Worm (Caenorhabditis elegans) whole organism, young adult: ENCODE data around the gene atic-1.

Experiments used
- B0019.2 ChIP-seq: fragments of 200-800 bp; sonication (Bioruptor generic); conservative IDR thresholded peaks from 2 replicates; pipeline ENCODE4 v1.3.6; 2022; ENCODE audit warnings: missing genetic modification reagents, missing genetic modification characterization, missing compliant biosample characterization
- C06A6.2 ChIP-seq: fragments of 200-800 bp; sonication (Bioruptor generic); conservative IDR thresholded peaks from 2 replicates; pipeline ENCODE4 v1.3.6; 2022; ENCODE audit warnings: missing genetic modification characterization, missing compliant biosample characterization
- F23B12.7 ChIP-seq: sonication (generic microtip); optimal IDR thresholded peaks from 2 replicates; lab custom pipeline; 2017; ENCODE audit warnings: missing genetic modification characterization, mild to moderate bottlenecking, missing compliant biosample characterization, antibody characterized with exemption, moderate library complexity; ENCODE audit not compliant: insufficient read depth
- F33H1.4 ChIP-seq: fragments of 200-800 bp; sonication (Bioruptor generic); IDR thresholded peaks from 2 replicates; pipeline ENCODE4 v1.3.6; 2022; ENCODE audit warnings: missing genetic modification reagents, missing genetic modification characterization, missing compliant biosample characterization
- F37B4.10 ChIP-seq: fragments of 200-800 bp; sonication (Bioruptor generic); IDR thresholded peaks from 2 replicates; pipeline ENCODE4 v1.3.6; 2022; ENCODE audit warnings: missing genetic modification characterization, missing compliant biosample characterization
- F52B5.7 ChIP-seq: sonication (generic microtip); optimal IDR thresholded peaks from 2 replicates; lab custom pipeline; 2016; ENCODE audit warnings: mild to moderate bottlenecking, missing genetic modification characterization, missing compliant biosample characterization
- F57C9.4 ChIP-seq: sonication (generic microtip); optimal IDR thresholded peaks from 2 replicates; lab custom pipeline; 2017; ENCODE audit warnings: mild to moderate bottlenecking, missing genetic modification characterization, missing compliant biosample characterization
- T07F8.4 ChIP-seq: sonication (generic microtip); optimal IDR thresholded peaks from 2 replicates; lab custom pipeline; 2016; ENCODE audit warnings: mild to moderate bottlenecking, missing genetic modification characterization, moderate library complexity, missing compliant biosample characterization
- T26A5.8 ChIP-seq: sonication (generic microtip); optimal IDR thresholded peaks from 2 replicates; lab custom pipeline; 2016; ENCODE audit warnings: missing genetic modification characterization, missing compliant biosample characterization
- Y53F4B.3 ChIP-seq: fragments of 200-800 bp; sonication (Bioruptor generic); IDR thresholded peaks from 2 replicates; pipeline ENCODE4 v1.3.6; 2022; ENCODE audit warnings: missing genetic modification reagents, missing genetic modification characterization, missing compliant biosample characterization
- Y53G8AR.9 ChIP-seq: fragments of 200-800 bp; sonication (Bioruptor generic); conservative IDR thresholded peaks from 2 replicates; pipeline ENCODE4 v1.3.6; 2022; ENCODE audit warnings: missing genetic modification reagents, missing genetic modification characterization, missing compliant biosample characterization
- Y56A3A.18 ChIP-seq: fragments of 200-800 bp; sonication (Bioruptor generic); IDR thresholded peaks from 2 replicates; pipeline ENCODE4 v1.3.6; 2022; ENCODE audit warnings: missing genetic modification reagents, missing genetic modification characterization, missing compliant biosample characterization
- Y67H2A.10 ChIP-seq: fragments of 200-800 bp; sonication (Bioruptor generic); conservative IDR thresholded peaks from 2 replicates; pipeline ENCODE4 v1.3.6; 2022; ENCODE audit warnings: missing genetic modification reagents, missing genetic modification characterization, missing compliant biosample characterization
- Y95B8A.8 ChIP-seq: fragments of 200-800 bp; sonication (Bioruptor generic); IDR thresholded peaks from 2 replicates; pipeline ENCODE4 v1.3.6; 2022; ENCODE audit warnings: missing genetic modification reagents, missing genetic modification characterization, missing compliant biosample characterization
- aptf-3 ChIP-seq: fragments of 200-800 bp; sonication (Bioruptor generic); IDR thresholded peaks from 2 replicates; pipeline ENCODE4 v1.3.6; 2022; ENCODE audit warnings: missing genetic modification characterization, missing compliant biosample characterization
- atf-7 ChIP-seq: sonication (generic microtip); optimal IDR thresholded peaks from 2 replicates; lab custom pipeline; 2017; ENCODE audit warnings: mild to moderate bottlenecking, missing genetic modification characterization, missing compliant biosample characterization
- athp-1 ChIP-seq: sonication (generic microtip); optimal IDR thresholded peaks from 2 replicates; lab custom pipeline; 2017; ENCODE audit warnings: mild to moderate bottlenecking, missing genetic modification characterization, missing compliant biosample characterization
- attf-3 ChIP-seq: fragments of 200-800 bp; sonication (Bioruptor generic); conservative IDR thresholded peaks from 2 replicates; pipeline ENCODE4 v1.3.6; 2022; ENCODE audit warnings: missing genetic modification reagents, missing genetic modification characterization, missing compliant biosample characterization
- attf-5 ChIP-seq: fragments of 200-800 bp; sonication (Bioruptor generic); optimal IDR thresholded peaks from 2 replicates; lab custom pipeline; 2018; ENCODE audit warnings: mild to moderate bottlenecking, missing genetic modification characterization, missing compliant biosample characterization
- bed-2 ChIP-seq: fragments of 200-800 bp; sonication (Bioruptor generic); IDR thresholded peaks from 2 replicates; pipeline ENCODE4 v1.3.6; 2022; ENCODE audit warnings: missing genetic modification reagents, missing genetic modification characterization, missing compliant biosample characterization
- ceh-27 ChIP-seq: fragments of 200-800 bp; sonication (Bioruptor generic); optimal IDR thresholded peaks from 2 replicates; lab custom pipeline; 2018; ENCODE audit warnings: mild to moderate bottlenecking, missing genetic modification characterization, moderate library complexity, missing compliant biosample characterization
- ceh-40 ChIP-seq: fragments of 200-800 bp; sonication (Bioruptor generic); IDR thresholded peaks from 2 replicates; pipeline ENCODE4 v1.3.6; 2022; ENCODE audit warnings: missing genetic modification characterization, missing compliant biosample characterization
- egl-18 ChIP-seq: fragments of 200-800 bp; sonication (Bioruptor generic); IDR thresholded peaks from 2 replicates; pipeline ENCODE4 v1.3.6; 2022; ENCODE audit warnings: missing genetic modification reagents, missing genetic modification characterization, missing compliant biosample characterization
- ets-4 ChIP-seq: fragments of 200-800 bp; sonication (Bioruptor generic); optimal IDR thresholded peaks from 2 replicates; lab custom pipeline; 2018; ENCODE audit warnings: mild to moderate bottlenecking, missing genetic modification characterization, missing compliant biosample characterization
- fkh-3 ChIP-seq: sonication (generic microtip); optimal IDR thresholded peaks from 2 replicates; lab custom pipeline; 2016; ENCODE audit warnings: mild to moderate bottlenecking, missing genetic modification characterization, missing compliant biosample characterization
- hlh-26 ChIP-seq: fragments of 200-800 bp; sonication (Bioruptor generic); conservative IDR thresholded peaks from 2 replicates; pipeline ENCODE4 v1.3.6; 2022; ENCODE audit warnings: missing genetic modification reagents, missing genetic modification characterization, missing compliant biosample characterization
- hmg-1.2 ChIP-seq: fragments of 200-800 bp; sonication (Bioruptor generic); IDR thresholded peaks from 2 replicates; pipeline ENCODE4 v1.3.6; 2022; ENCODE audit warnings: missing genetic modification reagents, missing genetic modification characterization, missing compliant biosample characterization
- hmg-20 ChIP-seq: fragments of 200-800 bp; sonication (Bioruptor generic); IDR thresholded peaks from 2 replicates; pipeline ENCODE4 v1.3.6; 2022; ENCODE audit warnings: missing genetic modification reagents, missing genetic modification characterization, missing compliant biosample characterization
- hrde-1 ChIP-seq: sonication (generic microtip); optimal IDR thresholded peaks from 2 replicates; lab custom pipeline; 2016; ENCODE audit warnings: missing genetic modification characterization, mild to moderate bottlenecking, missing compliant biosample characterization, moderate library complexity, missing genotype, missing genetic modification reagents, borderline replicate concordance
- hsf-1 ChIP-seq: fragments of 200-800 bp; sonication (Bioruptor generic); IDR thresholded peaks from 2 replicates; pipeline ENCODE4 v1.3.6; 2022; ENCODE audit warnings: missing genetic modification reagents, missing genetic modification characterization, missing compliant biosample characterization
- let-526 ChIP-seq: fragments of 200-800 bp; sonication (Bioruptor generic); IDR thresholded peaks from 2 replicates; pipeline ENCODE4 v1.3.6; 2022; ENCODE audit warnings: missing genetic modification reagents, missing genetic modification characterization, missing compliant biosample characterization
- lin-26 ChIP-seq: fragments of 200-800 bp; sonication (Bioruptor generic); IDR thresholded peaks from 2 replicates; pipeline ENCODE4 v1.3.6; 2022; ENCODE audit warnings: missing genetic modification reagents, missing genetic modification characterization, missing compliant biosample characterization
- madf-10 ChIP-seq: sonication (generic microtip); optimal IDR thresholded peaks from 2 replicates; lab custom pipeline; 2016; ENCODE audit warnings: mild to moderate bottlenecking, missing genetic modification characterization, missing compliant biosample characterization
- madf-8 ChIP-seq: fragments of 200-800 bp; sonication (Bioruptor generic); conservative IDR thresholded peaks from 2 replicates; pipeline ENCODE4 v1.3.6; 2022; ENCODE audit warnings: missing genetic modification reagents, missing genetic modification characterization, missing compliant biosample characterization
- mel-28 ChIP-seq: sonication (generic microtip); optimal IDR thresholded peaks from 2 replicates; lab custom pipeline; 2016; ENCODE audit warnings: borderline replicate concordance, mild to moderate bottlenecking, missing genetic modification characterization, missing compliant biosample characterization
- mxl-1 ChIP-seq: sonication (generic microtip); optimal IDR thresholded peaks from 2 replicates; lab custom pipeline; 2016; ENCODE audit warnings: missing genetic modification characterization, missing compliant biosample characterization
- nfya-1 ChIP-seq: sonication (generic microtip); optimal IDR thresholded peaks from 2 replicates; lab custom pipeline; 2017; ENCODE audit warnings: antibody characterized with exemption, missing compliant biosample characterization, missing genetic modification characterization, borderline replicate concordance; ENCODE audit not compliant: insufficient read depth
- rec-8 ChIP-seq, 2 experiments: sonication (generic microtip); optimal IDR thresholded peaks; 2 replicates each; lab custom pipeline; 2016; ENCODE audit warnings: mild to moderate bottlenecking in 2 of 2, missing genetic modification characterization in 2 of 2, missing genetic modification reagents in 2 of 2, missing genotype in 2 of 2, missing biosample characterization in 1 of 2, missing compliant biosample characterization in 1 of 2, moderate library complexity in 1 of 2
- repo-1 ChIP-seq: sonication (generic microtip); optimal IDR thresholded peaks from 2 replicates; lab custom pipeline; 2017; ENCODE audit warnings: mild to moderate bottlenecking, missing genetic modification characterization, missing compliant biosample characterization
- sdz-38 ChIP-seq: sonication (generic microtip); optimal IDR thresholded peaks from 2 replicates; lab custom pipeline; 2016; ENCODE audit warnings: missing genotype, missing genetic modification characterization, missing compliant biosample characterization
- snpc-4 ChIP-seq, 5 experiments: fragments of 150-350 bp in 1 of 5; sonication (generic microtip) in 4 of 5; optimal IDR thresholded peaks; 2 replicates each; lab custom pipeline; 2014 to 2018; ENCODE audit warnings: missing genetic modification characterization in 5 of 5, missing biosample characterization in 3 of 5, antibody characterized with exemption in 2 of 5, mild to moderate bottlenecking in 2 of 5, missing compliant biosample characterization in 2 of 5, missing genotype in 2 of 5, moderate library complexity in 2 of 5, missing genetic modification reagents in 1 of 5
- somi-1 ChIP-seq: fragments of 200-800 bp; sonication (Bioruptor generic); optimal IDR thresholded peaks from 2 replicates; lab custom pipeline; 2018; ENCODE audit warnings: mild to moderate bottlenecking, missing genetic modification characterization, missing compliant biosample characterization
- tbx-9 ChIP-seq: sonication (generic microtip); optimal IDR thresholded peaks from 2 replicates; lab custom pipeline; 2016; ENCODE audit warnings: borderline replicate concordance, missing genetic modification characterization, inconsistent platforms, missing compliant biosample characterization
- zim-3 ChIP-seq: sonication (generic microtip); optimal IDR thresholded peaks from 2 replicates; lab custom pipeline; 2017; ENCODE audit warnings: mild to moderate bottlenecking, missing genetic modification characterization, moderate library complexity, missing compliant biosample characterization
- ztf-25 ChIP-seq: fragments of 200-800 bp; sonication (Bioruptor generic); IDR thresholded peaks from 2 replicates; pipeline ENCODE4 v1.3.6; 2022; ENCODE audit warnings: missing genetic modification reagents, missing genetic modification characterization, missing compliant biosample characterization
- ztf-3 ChIP-seq: fragments of 200-800 bp; sonication (Bioruptor generic); optimal IDR thresholded peaks from 2 replicates; lab custom pipeline; 2018; ENCODE audit warnings: mild to moderate bottlenecking, missing genetic modification characterization, missing compliant biosample characterization
- ztf-6 ChIP-seq: fragments of 200-800 bp; sonication (Bioruptor generic); IDR thresholded peaks from 2 replicates; pipeline ENCODE4 v1.3.6; 2022; ENCODE audit warnings: missing genetic modification reagents, missing genetic modification characterization, missing compliant biosample characterization

atic-1 gene

ce11 chrIV:7902221-7902904 is 20.5 kb downstream of the atic-1 start, which contains the start of gene arp-11 (continued):
- peak; percentile 31; the same call in 1 of the 2 replicates for TF ChIP-seq hmg-1.2 (GFP tag; lab: Robert Waterston, UW)
- TF ChIP-seq F57C9.4 (tag; lab: Kevin White, UChicago), result no peak
- TF ChIP-seq T26A5.8, result no peak
- no peak for TF ChIP-seq Y67H2A.10 (GFP tag; lab: Robert Waterston, UW)
- no peak for TF ChIP-seq athp-1 (tag; lab: Kevin White, UChicago)
- no peak for TF ChIP-seq lin-26
- no peak for TF ChIP-seq mel-28 (tag; lab: Kevin White, UChicago)
- TF ChIP-seq B0019.2 (GFP tag; lab: Robert Waterston, UW), result no peak
- TF ChIP-seq F37B4.10, result no peak
- TF ChIP-seq zim-3 (tag; lab: Kevin White, UChicago), result no peak
- peak; percentile 55 for TF ChIP-seq F23B12.7 (tag; lab: Kevin White, UChicago)
- TF ChIP-seq repo-1 (tag; lab: Kevin White, UChicago), result no peak
- no peak for TF ChIP-seq F52B5.7 (tag; lab: Kevin White, UChicago)
- peak; percentile 84 for TF ChIP-seq attf-5 (GFP tag; lab: Kevin White, UChicago)
- no peak for TF ChIP-seq ceh-40 (GFP tag; lab: Robert Waterston, UW)
- TF ChIP-seq Y53G8AR.9 (GFP tag; lab: Robert Waterston, UW), result no peak
- TF ChIP-seq Y53F4B.3 (GFP tag; lab: Robert Waterston, UW), result no peak
- TF ChIP-seq somi-1 (GFP tag; lab: Kevin White, UChicago), result no peak
- TF ChIP-seq ceh-27 (GFP tag; lab: Kevin White, UChicago), result peak; percentile 30
- no peak for TF ChIP-seq let-526 (GFP tag; lab: Robert Waterston, UW)
- TF ChIP-seq T07F8.4, result no peak
- no peak for TF ChIP-seq rec-8 (tag; optimal IDR thresholded peaks at IDR 0.05; lab: Kevin White, UChicago)
- TF ChIP-seq ets-4, result no peak
- TF ChIP-seq hrde-1 (tag; lab: Kevin White, UChicago), result no peak
- no peak for TF ChIP-seq tbx-9 (tag; lab: Kevin White, UChicago)
- TF ChIP-seq madf-8 (GFP tag; lab: Robert Waterston, UW), result no peak
- TF ChIP-seq egl-18 (GFP tag; lab: Robert Waterston, UW), result no peak
- no peak for TF ChIP-seq mxl-1 (tag; lab: Kevin White, UChicago)
- TF ChIP-seq C06A6.2 (GFP tag; lab: Robert Waterston, UW), result no peak
- TF ChIP-seq atf-7 (tag; lab: Kevin White, UChicago), result peak; percentile 96
- no peak for TF ChIP-seq bed-2 (GFP tag; lab: Robert Waterston, UW)
- TF ChIP-seq nfya-1 (tag; lab: Kevin White, UChicago), result no peak
- no peak for TF ChIP-seq ztf-6 (GFP tag; lab: Robert Waterston, UW)
- peak; percentile 26; the same call in 1 of the 2 replicates for TF ChIP-seq F33H1.4 (GFP tag; lab: Robert Waterston, UW)
- TF ChIP-seq aptf-3, result no peak
- no peak for TF ChIP-seq Y56A3A.18
- TF ChIP-seq Y95B8A.8 (GFP tag; lab: Robert Waterston, UW), result no peak
- no peak for TF ChIP-seq sdz-38 (tag; lab: Kevin White, UChicago)
- no peak for TF ChIP-seq attf-3 (GFP tag; lab: Robert Waterston, UW)
- no peak for TF ChIP-seq snpc-4 (GFP tag; optimal IDR thresholded peaks at IDR 0.05; lab: Kevin White, UChicago)
- peak in 3 of 4 experiments; percentile 50 to 59 (median 51) for TF ChIP-seq snpc-4 (tag; optimal IDR thresholded peaks at IDR 0.05; lab: Kevin White, UChicago)
- no peak for TF ChIP-seq ztf-25 (GFP tag; lab: Robert Waterston, UW)
- TF ChIP-seq hsf-1 (GFP tag; lab: Robert Waterston, UW), result no peak
- TF ChIP-seq hmg-20 (GFP tag; lab: Robert Waterston, UW), result no peak
- TF ChIP-seq madf-10, result peak; percentile 46
- TF ChIP-seq ztf-3 (GFP tag; lab: Kevin White, UChicago), result no peak
- TF ChIP-seq fkh-3 (tag; lab: Kevin White, UChicago), result no peak
- TF ChIP-seq hlh-26 (GFP tag; lab: Robert Waterston, UW), result no peak
